Worm (Caenorhabditis elegans) whole organism, L4 larva: ENCODE measurements around the gene ZK177.3.

Source experiments
- F44E2.7 ChIP-seq: fragments of 200-800 bp; sonication (Bioruptor generic); IDR thresholded peaks from 2 replicates; pipeline ENCODE4 v2.1.2; 2022; ENCODE audit warnings: missing genetic modification characterization, missing compliant biosample characterization
- F49E8.2 ChIP-seq: sonication (generic microtip); optimal IDR thresholded peaks from 2 replicates; lab custom pipeline; 2016; ENCODE audit warnings: missing compliant biosample characterization, mild to moderate bottlenecking, missing genetic modification characterization, borderline replicate concordance
- T20F7.1 ChIP-seq: fragments of 200-800 bp; sonication (Bioruptor generic); optimal IDR thresholded peaks from 2 replicates; lab custom pipeline; 2018; ENCODE audit warnings: mild to moderate bottlenecking, missing genetic modification characterization, missing compliant biosample characterization
- Y48G9A.11 ChIP-seq: fragments of 200-800 bp; sonication (Bioruptor generic); IDR thresholded peaks from 2 replicates; pipeline ENCODE4 v1.3.6; 2022; ENCODE audit warnings: missing genetic modification reagents, missing genetic modification characterization, missing compliant biosample characterization
- ZK337.2 ChIP-seq: fragments of 200-800 bp; sonication (Bioruptor generic); IDR thresholded peaks from 2 replicates; pipeline ENCODE4 v1.3.6; 2022; ENCODE audit warnings: missing genetic modification reagents, missing genetic modification characterization, missing compliant biosample characterization
- ZK546.5 ChIP-seq, 2 experiments: sonication (generic microtip); optimal IDR thresholded peaks; 2 replicates each; lab custom pipeline; 2017; ENCODE audit warnings: missing biosample characterization in 2 of 2, missing genetic modification characterization in 2 of 2
- aha-1 ChIP-seq: fragments of 150-350 bp; peaks from one replicate; lab custom pipeline; 2014; ENCODE audit warnings: missing biosample characterization, missing genetic modification characterization
- aly-2 ChIP-seq: sonication (generic microtip); optimal IDR thresholded peaks from 2 replicates; lab custom pipeline; 2018; ENCODE audit warnings: missing biosample characterization, missing genetic modification characterization
- ceh-32 ChIP-seq: sonication (generic microtip); optimal IDR thresholded peaks from 2 replicates; lab custom pipeline; 2016; ENCODE audit warnings: mild to moderate bottlenecking, missing genetic modification characterization, missing compliant biosample characterization; ENCODE audit not compliant: poor library complexity
- daf-16 ChIP-seq, 3 experiments: sonication (generic microtip); optimal IDR thresholded peaks; 2 replicates each; lab custom pipeline; 2016 to 2017; ENCODE audit warnings: missing genetic modification characterization in 3 of 3, missing genetic modification reagents in 3 of 3, mild to moderate bottlenecking in 2 of 3, missing compliant biosample characterization in 2 of 3, missing biosample characterization in 1 of 3, moderate library complexity in 1 of 3
- dmd-6 ChIP-seq: fragments of 200-800 bp; sonication (Bioruptor generic); IDR thresholded peaks from 2 replicates; pipeline ENCODE4 v1.3.6; 2022; ENCODE audit warnings: missing genetic modification reagents, missing genetic modification characterization, missing compliant biosample characterization
- duxl-1 ChIP-seq: sonication (generic microtip); optimal IDR thresholded peaks from 2 replicates; lab custom pipeline; 2016; ENCODE audit warnings: mild to moderate bottlenecking, missing genetic modification characterization, moderate library complexity, missing compliant biosample characterization; ENCODE audit not compliant: poor library complexity
- dve-1 ChIP-seq: sonication (generic microtip); optimal IDR thresholded peaks from 2 replicates; lab custom pipeline; 2017; ENCODE audit warnings: antibody characterized with exemption, mild to moderate bottlenecking, missing genetic modification characterization, missing compliant biosample characterization; ENCODE audit not compliant: insufficient read depth
- egl-43 ChIP-seq: fragments of 200-800 bp; sonication (Bioruptor generic); IDR thresholded peaks from 2 replicates; pipeline ENCODE4 v1.3.6; 2022; ENCODE audit warnings: missing genetic modification reagents, missing genetic modification characterization, missing compliant biosample characterization
- fkh-10 ChIP-seq: fragments of 150-350 bp; optimal IDR thresholded peaks from 2 replicates; lab custom pipeline; 2014; ENCODE audit warnings: missing biosample characterization, missing genetic modification reagents, missing genetic modification characterization
- gei-8 ChIP-seq: fragments of 200-800 bp; sonication (Bioruptor generic); optimal IDR thresholded peaks from 2 replicates; lab custom pipeline; 2018; ENCODE audit warnings: mild to moderate bottlenecking, missing genetic modification characterization, missing compliant biosample characterization
- hif-1 ChIP-seq, 2 experiments: sonication (generic microtip); optimal IDR thresholded peaks; 2 replicates each; lab custom pipeline; 2016 to 2017; ENCODE audit warnings: missing compliant biosample characterization in 2 of 2, missing genetic modification characterization in 2 of 2, missing genetic modification reagents in 2 of 2, missing genotype in 2 of 2, mild to moderate bottlenecking in 1 of 2
- hlh-11 ChIP-seq: fragments of 200-800 bp; sonication (Bioruptor generic); optimal IDR thresholded peaks from 2 replicates; lab custom pipeline; 2018; ENCODE audit warnings: mild to moderate bottlenecking, missing genetic modification characterization, missing compliant biosample characterization
- lin-1 ChIP-seq: fragments of 200-800 bp; sonication (Bioruptor generic); IDR thresholded peaks from 2 replicates; pipeline ENCODE4 v1.3.6; 2022; ENCODE audit warnings: missing genetic modification reagents, missing genetic modification characterization, missing compliant biosample characterization
- lin-29 ChIP-seq: fragments of 200-800 bp; sonication (Bioruptor generic); IDR thresholded peaks from 2 replicates; pipeline ENCODE4 v1.3.6; 2022; ENCODE audit warnings: missing genetic modification reagents, missing genetic modification characterization, missing compliant biosample characterization
- lsy-2 ChIP-seq, 2 experiments: fragments of 150-350 bp in 1 of 2; sonication (generic microtip) in 1 of 2; optimal IDR thresholded peaks; 2 replicates each; lab custom pipeline; 2014 to 2017; ENCODE audit warnings: missing biosample characterization in 2 of 2, missing genetic modification characterization in 2 of 2
- madf-9 ChIP-seq: fragments of 200-800 bp; sonication (Bioruptor generic); conservative IDR thresholded peaks from 2 replicates; pipeline ENCODE4 v1.3.6; 2022; ENCODE audit warnings: missing genetic modification reagents, missing genetic modification characterization, missing compliant biosample characterization
- mdl-1 ChIP-seq, 2 experiments: fragments of 150-350 bp in 1 of 2; sonication (generic microtip) in 1 of 2; optimal IDR thresholded peaks; 2 replicates each; lab custom pipeline; 2014 to 2017; ENCODE audit warnings: missing biosample characterization in 2 of 2, missing genetic modification characterization in 2 of 2
- mes-2 ChIP-seq: sonication (generic microtip); optimal IDR thresholded peaks from 2 replicates; lab custom pipeline; 2016; ENCODE audit warnings: missing genotype, mild to moderate bottlenecking, missing genetic modification characterization, missing compliant biosample characterization; ENCODE audit not compliant: poor library complexity, severe bottlenecking
- mxl-3 ChIP-seq: fragments of 200-800 bp; sonication (Bioruptor generic); optimal IDR thresholded peaks from 2 replicates; lab custom pipeline; 2018; ENCODE audit warnings: mild to moderate bottlenecking, missing genetic modification characterization, missing compliant biosample characterization
- nhr-10 ChIP-seq: fragments of 150-350 bp; optimal IDR thresholded peaks from 2 replicates; lab custom pipeline; 2014; ENCODE audit warnings: missing biosample characterization, missing genetic modification characterization
- nhr-102 ChIP-seq: sonication (generic microtip); optimal IDR thresholded peaks from 2 replicates; lab custom pipeline; 2016; ENCODE audit warnings: mild to moderate bottlenecking, missing genetic modification characterization, moderate library complexity, missing compliant biosample characterization
- nhr-28 ChIP-seq: fragments of 150-350 bp; optimal IDR thresholded peaks from 2 replicates; lab custom pipeline; 2014; ENCODE audit warnings: missing biosample characterization, missing genetic modification characterization
- nhr-42 ChIP-seq: fragments of 200-800 bp; sonication (Bioruptor generic); IDR thresholded peaks from 2 replicates; pipeline ENCODE4 v1.3.6; 2022; ENCODE audit warnings: missing genetic modification characterization, missing compliant biosample characterization
- pqm-1 ChIP-seq: sonication (generic microtip); optimal IDR thresholded peaks from 2 replicates; lab custom pipeline; 2017; ENCODE audit warnings: missing biosample characterization, missing genetic modification characterization
- rbr-2 ChIP-seq: sonication (generic microtip); optimal IDR thresholded peaks from 2 replicates; lab custom pipeline; 2016; ENCODE audit warnings: missing genotype, missing genetic modification characterization, missing compliant biosample characterization
- snpc-1.2 ChIP-seq: fragments of 200-800 bp; sonication (Bioruptor generic); IDR thresholded peaks from 2 replicates; pipeline ENCODE4 v1.3.6; 2022; ENCODE audit warnings: missing genetic modification reagents, missing genetic modification characterization, missing compliant biosample characterization
- spr-1 ChIP-seq: sonication (generic microtip); optimal IDR thresholded peaks from 2 replicates; lab custom pipeline; 2016; ENCODE audit warnings: mild to moderate bottlenecking, missing genetic modification characterization, missing compliant biosample characterization
- spr-3 ChIP-seq: fragments of 200-800 bp; sonication (Bioruptor generic); optimal IDR thresholded peaks from 2 replicates; lab custom pipeline; 2018; ENCODE audit warnings: mild to moderate bottlenecking, missing genetic modification characterization, missing compliant biosample characterization
- tra-1 ChIP-seq: fragments of 200-800 bp; sonication (Bioruptor generic); IDR thresholded peaks from 2 replicates; pipeline ENCODE4 v1.3.6; 2022; ENCODE audit warnings: missing genetic modification reagents, missing genetic modification characterization, missing compliant biosample characterization
- unc-130 ChIP-seq: sonication (generic microtip); optimal IDR thresholded peaks from 2 replicates; lab custom pipeline; 2016; ENCODE audit warnings: missing genetic modification reagents, missing genetic modification characterization, missing compliant biosample characterization
- unc-62 ChIP-seq, 3 experiments: fragments of 150-350 bp in 1 of 3; sonication (generic microtip); optimal IDR thresholded peaks in 2 of 3; peaks in 1 of 3; 1 replicate in 1 of 3; 2 replicates in 2 of 3; lab custom pipeline; 2014 to 2017; ENCODE audit warnings: missing biosample characterization in 3 of 3, missing genetic modification characterization in 3 of 3, missing genetic modification reagents in 3 of 3, missing genotype in 1 of 3
- zfp-2 ChIP-seq: sonication (generic microtip); optimal IDR thresholded peaks from 2 replicates; lab custom pipeline; 2016; ENCODE audit warnings: mild to moderate bottlenecking, missing genetic modification characterization, missing compliant biosample characterization
- zip-11 ChIP-seq: fragments of 200-800 bp; sonication (Bioruptor generic); IDR thresholded peaks from 2 replicates; pipeline ENCODE4 v1.3.6; 2022; ENCODE audit warnings: missing genetic modification characterization, missing compliant biosample characterization

Gene ZK177.3

ce11 chrII:5503760-5504159 lies 11.9 kb upstream of the ZK177.3 start, which contains the start of gene cyp-44A1:
Gene cyp-44A1 (plus strand): TSS chrII:5504044.
- no peak for TF ChIP-seq lin-29 (GFP tag; lab: Robert Waterston, UW)
- peak; percentile 3 for TF ChIP-seq pqm-1 (tag; lab: Kevin White, UChicago)
- TF ChIP-seq daf-16 (GFP tag; optimal IDR thresholded peaks at IDR 0.05; lab: Kevin White, UChicago), result no peak
- peak; percentile 78 for TF ChIP-seq daf-16 (tag; optimal IDR thresholded peaks at IDR 0.05; lab: Kevin White, UChicago)

- peak; percentile 42 for TF ChIP-seq mes-2 (tag; lab: Kevin White, UChicago)
- no peak for TF ChIP-seq pqm-1 (tag; lab: Kevin White, UChicago)
- TF ChIP-seq, all 104 proteins: peak for 1
Measured at ce11 chrII:5505820-5506287, 9.8 kb upstream of the ZK177.3 start, which contains the start of gene npp-24. Gene npp-24 (plus strand): TSS chrII:5505870.

DNA sequence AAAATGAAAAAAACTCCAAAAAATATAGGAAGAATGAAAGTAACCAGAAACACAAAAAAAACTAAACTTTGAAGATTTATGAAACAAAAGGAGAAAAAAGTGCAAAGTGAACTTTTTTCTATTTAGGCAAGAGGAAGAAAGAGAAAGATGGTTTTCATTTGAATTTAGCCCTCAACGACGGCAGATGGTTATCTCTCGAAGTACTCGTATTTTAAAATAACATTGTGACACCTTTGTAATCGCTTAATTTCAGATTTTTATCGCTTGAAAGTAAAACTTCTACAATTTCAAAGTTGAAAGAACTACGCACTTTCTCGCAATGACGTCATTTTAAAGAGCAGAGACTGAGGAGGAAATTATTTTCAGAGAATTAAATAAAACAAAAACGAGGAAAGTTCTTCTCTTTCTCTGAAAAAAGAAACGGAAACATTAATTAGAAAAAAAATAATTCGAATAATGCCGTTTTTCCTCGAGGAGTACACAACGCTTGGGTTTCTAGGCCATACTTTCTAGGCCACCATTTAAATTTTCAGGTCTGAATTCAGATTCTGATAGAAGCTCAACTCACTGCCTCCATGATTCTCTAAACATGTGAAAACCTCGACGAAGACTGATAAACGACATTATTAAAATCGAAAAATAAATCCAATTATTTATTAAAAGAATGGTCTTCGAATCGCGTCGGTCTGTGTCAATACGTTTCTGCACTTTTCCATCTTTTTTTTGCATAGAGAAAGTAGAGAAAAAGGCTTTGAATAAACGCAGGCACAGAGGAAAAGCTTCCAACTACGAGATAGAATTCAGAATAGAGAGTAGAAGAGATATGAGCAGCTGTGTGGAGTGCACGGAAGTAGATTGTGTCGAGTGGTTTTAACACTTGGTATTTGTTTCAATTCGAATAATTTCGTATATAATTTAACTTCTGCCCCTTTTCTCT lies 4.0 kb upstream of the ZK177.3 start:
- TF ChIP-seq duxl-1 (tag; lab: Kevin White, UChicago) (peak; percentile 17), unc-130 (GFP tag; lab: Kevin White, UChicago) (peak; percentile 72), hif-1 (tag; optimal IDR thresholded peaks at IDR 0.05; lab: Kevin White, UChicago) (peak in 1 of 2 experiments; percentile 28), F44E2.7 (GFP tag; lab: Robert Waterston, UW) (no peak), dmd-6 (GFP tag; lab: Robert Waterston, UW) (0 out of 2 replicates have a peak, but pooled peaks have one; percentile 14), spr-1 (tag; lab: Kevin White, UChicago) (no peak), lsy-2 (tag; optimal IDR thresholded peaks at IDR 0.05; lab: Kevin White, UChicago) (peak in 1 of 2 experiments; percentile 13), nhr-102 (no peak), unc-62 (GFP tag; optimal IDR thresholded peaks at IDR 0.05 in 1 of 2; lab: Kevin White, UChicago) (peak in 1 of 2 experiments; percentile 53), unc-62 (tag; optimal IDR thresholded peaks at IDR 0.05; lab: Kevin White, UChicago) (no peak), aha-1 (tag; lab: Kevin White, UChicago) (peak; percentile 46), rbr-2 (tag; lab: Kevin White, UChicago) (peak; percentile 2), Y48G9A.11 (GFP tag; lab: Robert Waterston, UW) (peak; percentile 55; the same call in 1 of the 2 replicates), ceh-32 (tag; lab: Kevin White, UChicago) (no peak), ZK337.2 (0 out of 2 replicates have a peak, but pooled peaks have one; percentile 49), mes-2 (tag; lab: Kevin White, UChicago) (peak; percentile 80), madf-9 (GFP tag; lab: Robert Waterston, UW) (0 out of 2 replicates have a peak, but pooled peaks have one; percentile 41), F49E8.2 (peak; percentile 43)
- TF ChIP-seq, all 104 proteins: peak for 13

DNA sequence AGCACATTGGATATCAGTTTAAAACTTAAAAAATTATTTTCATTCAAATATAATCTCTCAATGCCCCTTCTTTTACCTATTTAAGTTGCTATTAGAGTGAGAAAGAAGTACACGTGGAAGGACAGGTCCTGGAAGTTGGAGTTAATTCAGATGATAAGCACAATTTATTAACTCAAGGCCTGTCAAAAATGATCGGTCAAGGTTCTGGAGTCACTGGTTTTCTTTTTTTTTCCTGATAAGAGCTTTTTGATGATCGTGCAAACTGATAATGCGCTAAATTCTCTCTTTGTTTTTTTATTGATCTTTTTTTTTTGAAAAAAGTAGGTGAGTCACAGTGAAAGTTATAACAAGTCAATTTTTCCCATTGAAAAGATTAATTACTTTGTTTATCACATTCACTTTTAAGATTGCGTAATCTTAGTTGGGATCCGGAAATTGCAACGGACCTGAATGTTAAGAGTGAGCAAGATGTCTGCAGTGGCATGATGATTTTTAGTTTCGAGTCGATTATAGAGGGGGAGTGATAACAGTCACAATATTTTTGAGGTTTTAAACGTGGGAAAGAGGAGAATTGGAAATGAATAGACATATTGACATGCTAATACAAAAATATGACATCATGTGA lies 3.1 kb upstream of the ZK177.3 start:
- TF ChIP-seq zip-11 (GFP tag; lab: Robert Waterston, UW) (no peak), snpc-1.2 (GFP tag; lab: Robert Waterston, UW) (no peak), zfp-2 (no peak), mdl-1 (tag; optimal IDR thresholded peaks at IDR 0.05; lab: Kevin White, UChicago) (no peak), dmd-6 (GFP tag; lab: Robert Waterston, UW) (peak; percentile 94), tra-1 (GFP tag; lab: Robert Waterston, UW) (peak; percentile 82; the same call in 1 of the 2 replicates), fkh-10 (GFP tag; lab: Kevin White, UChicago) (no peak), ZK546.5 (tag; optimal IDR thresholded peaks at IDR 0.05; lab: Kevin White, UChicago) (no peak), pqm-1 (tag; lab: Kevin White, UChicago) (peak; percentile 86), egl-43 (no peak), rbr-2 (tag; lab: Kevin White, UChicago) (no peak), gei-8 (no peak), nhr-42 (GFP tag; lab: Robert Waterston, UW) (no peak), nhr-10 (tag; lab: Kevin White, UChicago) (no peak), lin-1 (no peak), hlh-11 (tag; lab: Kevin White, UChicago) (peak; percentile 65), aly-2 (tag; lab: Kevin White, UChicago) (no peak), mxl-3 (peak; percentile 13), nhr-28 (peak; percentile 76), dve-1 (tag; lab: Kevin White, UChicago) (peak; percentile 77), T20F7.1 (no peak), spr-3 (GFP tag; lab: Kevin White, UChicago) (no peak)
